Worm (Caenorhabditis elegans): ENCODE results near the gene kat-1.
A peak's percentile ranks its signal among the peaks of the same experiment; 100 is the strongest.

kat-1 gene

ce11 chrII:7059274-7059757, 14.3 kb upstream of the kat-1 start (continued):
- TF ChIP-seq swsn-7 (tag; optimal IDR thresholded peaks at IDR 0.05) (no peak), lin-15B (tag; optimal IDR thresholded peaks at IDR 0.05) (no peak), sptf-1 (tag; optimal IDR thresholded peaks at IDR 0.05) (no peak), unc-86 (tag; optimal IDR thresholded peaks at IDR 0.05) (no peak), nhr-47 (tag; optimal IDR thresholded peaks at IDR 0.05) (peak; percentile 18), nhr-20 (tag; optimal IDR thresholded peaks at IDR 0.05) (peak; percentile 87), lin-39 (tag; optimal IDR thresholded peaks at IDR 0.05) (no peak), unc-62 (GFP tag; optimal IDR thresholded peaks at IDR 0.05) (no peak), hlh-4 (tag; optimal IDR thresholded peaks at IDR 0.05) (no peak), aly-2 (tag; optimal IDR thresholded peaks at IDR 0.05) (no peak), snu-23 (GFP tag; optimal IDR thresholded peaks at IDR 0.05) (peak; percentile 69), ceh-82 (tag; optimal IDR thresholded peaks at IDR 0.05) (no peak), C16A3.4 (tag; optimal IDR thresholded peaks at IDR 0.05) (peak; percentile 18), dsc-1 (tag; optimal IDR thresholded peaks at IDR 0.05) (peak; percentile 45), dpl-1 (GFP tag; optimal IDR thresholded peaks at IDR 0.05) (peak in 2 of 3 experiments; percentile 32 to 36), sup-37 (GFP tag; optimal IDR thresholded peaks at IDR 0.05) (no peak), hlh-17 (GFP tag; optimal IDR thresholded peaks at IDR 0.05; ENCODE audit: borderline replicate concordance) (no peak), mep-1 (tag; optimal IDR thresholded peaks at IDR 0.05) (peak; percentile 39), ets-5 (GFP tag; IDR thresholded peaks at IDR 0.05) (no peak), pax-3 (tag; optimal IDR thresholded peaks at IDR 0.05) (no peak), lin-35 (GFP tag; optimal IDR thresholded peaks at IDR 0.05) (peak in 1 of 2 experiments; percentile 59), C34B4.2 (tag; optimal IDR thresholded peaks at IDR 0.05) (no peak), ama-1 (optimal IDR thresholded peaks at IDR 0.05) (no peak), lsy-2 (tag; optimal IDR thresholded peaks at IDR 0.05) (peak; percentile 6 to 54), mdl-1 (tag; optimal IDR thresholded peaks at IDR 0.05) (peak in 1 of 2 experiments; percentile 75), egl-27 (tag; optimal IDR thresholded peaks at IDR 0.05) (no peak), hpl-2 (GFP tag; optimal IDR thresholded peaks at IDR 0.05) (no peak), fkh-4 (tag; optimal IDR thresholded peaks at IDR 0.05; ENCODE audit: borderline replicate concordance) (no peak), fos-1 (tag; optimal IDR thresholded peaks at IDR 0.05) (peak; percentile 14), nhr-85 (tag) (peak; percentile 94), ceh-8 (GFP tag; optimal IDR thresholded peaks at IDR 0.05) (no peak), nhr-19 (GFP tag; conservative IDR thresholded peaks at IDR 0.05) (peak; percentile 48; the same call in 1 of the 2 replicates), efl-3 (GFP tag; optimal IDR thresholded peaks at IDR 0.05) (no peak), F16B12.6 (tag; optimal IDR thresholded peaks at IDR 0.05) (no peak), mab-9 (GFP tag; IDR thresholded peaks at IDR 0.05) (no peak), unc-30 (tag; optimal IDR thresholded peaks at IDR 0.05) (no peak)

- no peak for TF ChIP-seq sup-37 (GFP tag; optimal IDR thresholded peaks at IDR 0.05)
- TF ChIP-seq egl-13 (tag; optimal IDR thresholded peaks at IDR 0.05), result no peak
- TF ChIP-seq hlh-17 (GFP tag; optimal IDR thresholded peaks at IDR 0.05; ENCODE audit: borderline replicate concordance), result no peak
- TF ChIP-seq ceh-82 (tag; optimal IDR thresholded peaks at IDR 0.05), result no peak
- peak; percentile 19 for TF ChIP-seq nhr-20 (tag; optimal IDR thresholded peaks at IDR 0.05)
- TF ChIP-seq tbx-2 (tag; optimal IDR thresholded peaks at IDR 0.05), result no peak
- no peak for TF ChIP-seq nhr-76 (tag; optimal IDR thresholded peaks at IDR 0.05)
- no peak for TF ChIP-seq nhr-28 (tag; optimal IDR thresholded peaks at IDR 0.05)
- no peak for TF ChIP-seq nhr-47 (tag; optimal IDR thresholded peaks at IDR 0.05)
- no peak for TF ChIP-seq nhr-237 (tag; optimal IDR thresholded peaks at IDR 0.05)
- TF ChIP-seq blmp-1 (tag; optimal IDR thresholded peaks at IDR 0.05), result no peak
- no peak for TF ChIP-seq vab-15 (tag; optimal IDR thresholded peaks at IDR 0.05)
- TF ChIP-seq elt-3 (tag; optimal IDR thresholded peaks at IDR 0.05), result no peak
- no peak for TF ChIP-seq dsc-1 (tag; optimal IDR thresholded peaks at IDR 0.05)
- TF ChIP-seq zag-1 (tag; optimal IDR thresholded peaks at IDR 0.05), result no peak
- TF ChIP-seq zip-4 (GFP tag; optimal IDR thresholded peaks at IDR 0.05), result no peak
- no peak for TF ChIP-seq nhr-11 (tag; optimal IDR thresholded peaks at IDR 0.05)
- TF ChIP-seq ets-5 (GFP tag; IDR thresholded peaks at IDR 0.05), result no peak
- TF ChIP-seq lin-35 (GFP tag; optimal IDR thresholded peaks at IDR 0.05), result peak in 1 of 2 experiments; percentile 13
- peak; percentile 93 for TF ChIP-seq elt-2 (tag; optimal IDR thresholded peaks at IDR 0.05)
- TF ChIP-seq pag-3 (tag; optimal IDR thresholded peaks at IDR 0.05; ENCODE audit: borderline replicate concordance, insufficient read depth), result no peak
- peak; percentile 15 for TF ChIP-seq nhr-71 (tag; optimal IDR thresholded peaks at IDR 0.05)
- no peak for TF ChIP-seq egl-27 (tag; optimal IDR thresholded peaks at IDR 0.05)
- TF ChIP-seq hpl-2 (GFP tag; optimal IDR thresholded peaks at IDR 0.05), result no peak
- peak; percentile 57 for TF ChIP-seq rnt-1 (tag; optimal IDR thresholded peaks at IDR 0.05)
- TF ChIP-seq mab-9 (GFP tag; IDR thresholded peaks at IDR 0.05), result no peak
- TF ChIP-seq xbp-1 (tag; optimal IDR thresholded peaks at IDR 0.05), result no peak
These were observed 13.4 kb upstream of the kat-1 start for ce11 chrII:7060202-7060601.

Data from whole organism, L1 larva.